Worm (Caenorhabditis elegans) whole organism, L4 larva: ENCODE results near the gene ZK418.13.

Source experiments
- D1046.2 ChIP-seq: fragments of 200-800 bp; sonication (Bioruptor generic); IDR thresholded peaks from 2 replicates; pipeline ENCODE4 v1.3.6; 2022; ENCODE audit warnings: missing genetic modification characterization, missing compliant biosample characterization
- T20F7.1 ChIP-seq: fragments of 200-800 bp; sonication (Bioruptor generic); optimal IDR thresholded peaks from 2 replicates; lab custom pipeline; 2018; ENCODE audit warnings: mild to moderate bottlenecking, missing genetic modification characterization, missing compliant biosample characterization
- ama-1 ChIP-seq: fragments of 150-350 bp; optimal IDR thresholded peaks from 2 replicates; lab custom pipeline; 2014; ENCODE audit warnings: inconsistent platforms, mixed read lengths
- arid-1 ChIP-seq: fragments of 200-800 bp; sonication (Bioruptor generic); conservative IDR thresholded peaks from 2 replicates; pipeline ENCODE4 v1.3.6; 2022; ENCODE audit warnings: missing genetic modification reagents, missing genetic modification characterization, missing compliant biosample characterization
- lin-38 ChIP-seq: fragments of 200-800 bp; sonication (Bioruptor generic); IDR thresholded peaks from 2 replicates; pipeline ENCODE4 v1.3.6; 2022; ENCODE audit warnings: missing genetic modification reagents, missing genetic modification characterization, missing compliant biosample characterization
- lsy-2 ChIP-seq, 2 experiments: fragments of 150-350 bp in 1 of 2; sonication (generic microtip) in 1 of 2; optimal IDR thresholded peaks; 2 replicates each; lab custom pipeline; 2014 to 2017; ENCODE audit warnings: missing biosample characterization in 2 of 2, missing genetic modification characterization in 2 of 2
- mep-1 ChIP-seq: fragments of 150-350 bp; sonication (generic microtip); optimal IDR thresholded peaks from 3 replicates; lab custom pipeline; 2014; ENCODE audit warnings: missing biosample characterization, missing genetic modification characterization
- nhr-6 ChIP-seq: fragments of 150-350 bp; optimal IDR thresholded peaks from 2 replicates; lab custom pipeline; 2014; ENCODE audit warnings: missing biosample characterization, missing genetic modification characterization
- nhr-76 ChIP-seq: fragments of 150-350 bp; optimal IDR thresholded peaks from 2 replicates; lab custom pipeline; 2014; ENCODE audit warnings: missing biosample characterization, missing genetic modification characterization
- snpc-4 ChIP-seq: fragments of 150-350 bp; optimal IDR thresholded peaks from 2 replicates; lab custom pipeline; 2014; ENCODE audit warnings: missing biosample characterization, missing genetic modification characterization
- unc-39 ChIP-seq: sonication (generic microtip); optimal IDR thresholded peaks from 2 replicates; lab custom pipeline; 2017; ENCODE audit warnings: missing biosample characterization, missing genetic modification characterization

DNA sequence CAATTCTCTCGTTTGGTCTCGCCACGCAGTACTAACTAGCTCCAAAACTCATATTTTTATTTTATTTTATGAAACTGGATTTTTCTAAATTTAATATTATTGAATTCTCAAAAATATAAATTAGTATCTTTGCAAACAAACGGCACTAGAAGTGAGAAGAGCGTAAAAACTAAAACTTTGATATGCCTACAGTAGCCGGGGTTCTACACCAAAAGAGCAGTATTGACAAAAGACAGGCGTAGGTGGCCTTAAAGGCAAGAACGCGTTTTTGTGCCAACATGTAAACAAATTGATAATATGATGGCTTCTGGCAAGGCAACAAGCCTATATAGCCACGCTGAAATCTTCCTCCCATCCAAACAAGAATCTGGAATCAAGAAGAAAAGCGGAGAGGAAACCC, 13.7 kb downstream of the ZK418.13 start, which contains the start of gene R01H2.1:
- no peak for TF ChIP-seq T20F7.1 (GFP tag; lab: Kevin White, UChicago)
- no peak for TF ChIP-seq arid-1 (GFP tag; lab: Robert Waterston, UW)
- TF ChIP-seq snpc-4, result no peak
- no peak for TF ChIP-seq ama-1 (lab: Kevin White, UChicago)
- TF ChIP-seq D1046.2 (GFP tag; lab: Robert Waterston, UW), result no peak
- TF ChIP-seq nhr-76, result no peak
- no peak for TF ChIP-seq unc-39 (tag; lab: Kevin White, UChicago)
- no peak for TF ChIP-seq nhr-6 (tag; lab: Kevin White, UChicago)
- no peak for TF ChIP-seq mep-1 (tag; lab: Kevin White, UChicago)
- TF ChIP-seq lin-38 (GFP tag; lab: Robert Waterston, UW), result no peak
- TF ChIP-seq lsy-2 (tag; optimal IDR thresholded peaks at IDR 0.05; lab: Kevin White, UChicago), result no peak
